ENCODE assay signal across 4 fruit fly cellular contexts in genomic region chr2L:18145253-18145652, dm6.
TF ChIP-seq lines count a peak whose summit lies in the region.

No protein-coding gene starts in this region.

- no peak for TF ChIP-seq CTCF in whole organism, embryonic (GFP tag; optimal IDR thresholded peaks at IDR 0.05; lab: Kevin White, UChicago)

TF ChIP-seq in whole organism, embryonic, 481 proteins besides CTCF, POLR2A, EP300 and RAD21 (continues in another document):
- TF ChIP-seq CG15073 (GFP tag; optimal IDR thresholded peaks at IDR 0.05; lab: Kevin White, UChicago) (peak; percentile 48), odd (GFP tag; optimal IDR thresholded peaks at IDR 0.05; lab: Kevin White, UChicago) (peak; percentile 65), dysf (GFP tag; IDR thresholded peaks at IDR 0.05; lab: Robert Waterston, UW) (peak; percentile 77), CG10462 (GFP tag; optimal IDR thresholded peaks at IDR 0.05; lab: Kevin White, UChicago) (peak; percentile 86), CG13775 (GFP tag; optimal IDR thresholded peaks at IDR 0.05; lab: Kevin White, UChicago) (peak; percentile 89), CG8924 (tag; optimal IDR thresholded peaks at IDR 0.05; lab: Kevin White, UChicago) (peak; percentile 92), CG8478 (optimal IDR thresholded peaks at IDR 0.05; lab: Kevin White, UChicago) (no peak), chn (GFP tag; optimal IDR thresholded peaks at IDR 0.05; lab: Kevin White, UChicago) (peak; percentile 83), Meics (GFP tag; optimal IDR thresholded peaks at IDR 0.05; lab: Kevin White, UChicago) (peak; percentile 64), pb (GFP tag; optimal IDR thresholded peaks at IDR 0.05; lab: Kevin White, UChicago) (peak; percentile 54), E2f1 (GFP tag; IDR thresholded peaks at IDR 0.05; lab: Robert Waterston, UW) (peak; percentile 82), Hey (tag; optimal IDR thresholded peaks at IDR 0.05; lab: Kevin White, UChicago) (no peak), bigmax (GFP tag; optimal IDR thresholded peaks at IDR 0.05; lab: Kevin White, UChicago) (no peak), Hr51 (GFP tag; optimal IDR thresholded peaks at IDR 0.05; lab: Kevin White, UChicago) (peak; percentile 76 to 91), HLH54F (GFP tag; optimal IDR thresholded peaks at IDR 0.05; lab: Kevin White, UChicago) (peak; percentile 81), wek (GFP tag; optimal IDR thresholded peaks at IDR 0.05; lab: Kevin White, UChicago) (peak; percentile 46), ATbp (GFP tag; optimal IDR thresholded peaks at IDR 0.05; lab: Kevin White, UChicago) (peak; percentile 41), CG5953 (GFP tag; IDR thresholded peaks at IDR 0.05; lab: Robert Waterston, UW) (peak; percentile 51; the same call in 1 of the 2 replicates), Sox100B (GFP tag; optimal IDR thresholded peaks at IDR 0.05; lab: Kevin White, UChicago) (peak; percentile 65), Ets97D (GFP tag; optimal IDR thresholded peaks at IDR 0.05; lab: Kevin White, UChicago) (peak; percentile 42), mirr (GFP tag; optimal IDR thresholded peaks at IDR 0.05; lab: Kevin White, UChicago) (no peak), Kr (GFP tag; optimal IDR thresholded peaks at IDR 0.05; lab: Kevin White, UChicago) (peak; percentile 86), CG2202 (tag; optimal IDR thresholded peaks at IDR 0.05; lab: Kevin White, UChicago) (peak; percentile 82)

TF ChIP-seq in whole organism, prepupa, 60 proteins besides CTCF, POLR2A, EP300 and RAD21 (continues in another document):
- peak; percentile 94 for TF ChIP-seq vri (GFP tag; optimal IDR thresholded peaks at IDR 0.05; lab: Kevin White, UChicago)
- TF ChIP-seq CG34406 (GFP tag; optimal IDR thresholded peaks at IDR 0.05; lab: Kevin White, UChicago) = peak; percentile 92
- peak; percentile 69 for TF ChIP-seq fd85E (GFP tag; optimal IDR thresholded peaks at IDR 0.05; lab: Kevin White, UChicago)
- peak; percentile 94 for TF ChIP-seq Sox102F (GFP tag; optimal IDR thresholded peaks at IDR 0.05; lab: Kevin White, UChicago)
- TF ChIP-seq cyc (GFP tag; optimal IDR thresholded peaks at IDR 0.05; lab: Kevin White, UChicago) = peak; percentile 93
- peak; percentile 84 for TF ChIP-seq Hr4 (GFP tag; optimal IDR thresholded peaks at IDR 0.05; lab: Kevin White, UChicago)
- peak; percentile 94 for TF ChIP-seq Hr39 (GFP tag; optimal IDR thresholded peaks at IDR 0.05; lab: Kevin White, UChicago)
- TF ChIP-seq ss (GFP tag; optimal IDR thresholded peaks at IDR 0.05; lab: Kevin White, UChicago) = peak; percentile 86 to 93
- TF ChIP-seq topi (GFP tag; optimal IDR thresholded peaks at IDR 0.05; lab: Kevin White, UChicago) = peak; percentile 95
- TF ChIP-seq Sox14 (GFP tag; optimal IDR thresholded peaks at IDR 0.05; lab: Kevin White, UChicago) = peak; percentile 93
- peak; percentile 89 for TF ChIP-seq CG10669 (GFP tag; optimal IDR thresholded peaks at IDR 0.05; lab: Kevin White, UChicago)
- TF ChIP-seq CG32006 (GFP tag; optimal IDR thresholded peaks at IDR 0.05; lab: Kevin White, UChicago) = peak; percentile 82
- peak; percentile 91 for TF ChIP-seq CG10631 (GFP tag; optimal IDR thresholded peaks at IDR 0.05; lab: Kevin White, UChicago)
- TF ChIP-seq salr (GFP tag; optimal IDR thresholded peaks at IDR 0.05; lab: Kevin White, UChicago) = peak; percentile 69 to 83
- TF ChIP-seq lz (GFP tag; optimal IDR thresholded peaks at IDR 0.05; lab: Kevin White, UChicago) = peak; percentile 93
- peak; percentile 89 for TF ChIP-seq CG1621 (tag; optimal IDR thresholded peaks at IDR 0.05; lab: Kevin White, UChicago)
- peak; percentile 92 for TF ChIP-seq CG8632 (GFP tag; optimal IDR thresholded peaks at IDR 0.05; lab: Kevin White, UChicago)
- peak; percentile 76 for TF ChIP-seq fkh (GFP tag; optimal IDR thresholded peaks at IDR 0.05; lab: Kevin White, UChicago)
- peak; percentile 92 for TF ChIP-seq OdsH (GFP tag; optimal IDR thresholded peaks at IDR 0.05; lab: Kevin White, UChicago)
- peak; percentile 92 for TF ChIP-seq CG11902 (GFP tag; optimal IDR thresholded peaks at IDR 0.05; lab: Kevin White, UChicago)
- TF ChIP-seq acj6 (GFP tag; optimal IDR thresholded peaks at IDR 0.05; lab: Kevin White, UChicago) = peak; percentile 95
- TF ChIP-seq Hr38 (GFP tag; optimal IDR thresholded peaks at IDR 0.05; lab: Kevin White, UChicago) = no peak
- TF ChIP-seq CG6792 (GFP tag; optimal IDR thresholded peaks at IDR 0.05; lab: Kevin White, UChicago) = peak; percentile 95

TF ChIP-seq in whole organism, pupa, 21 proteins besides CTCF, POLR2A, EP300 and RAD21:
- TF ChIP-seq CG13204 (GFP tag; optimal IDR thresholded peaks at IDR 0.05; lab: Kevin White, UChicago) (peak; percentile 79), CG10348 (GFP tag; IDR thresholded peaks at IDR 0.05; lab: Robert Waterston, UW) (no peak), EcR (GFP tag; optimal IDR thresholded peaks at IDR 0.05; lab: Kevin White, UChicago) (peak; percentile 66), D1 (tag; optimal IDR thresholded peaks at IDR 0.05; lab: Kevin White, UChicago) (peak; percentile 62), CG12605 (GFP tag; IDR thresholded peaks at IDR 0.05; lab: Robert Waterston, UW) (peak; percentile 87), Pif1B (GFP tag; optimal IDR thresholded peaks at IDR 0.05; lab: Kevin White, UChicago) (peak; percentile 90), CG17806 (tag; optimal IDR thresholded peaks at IDR 0.05; lab: Kevin White, UChicago) (peak; percentile 88), CG9948 (tag; optimal IDR thresholded peaks at IDR 0.05; lab: Kevin White, UChicago) (peak; percentile 87), gl (tag; optimal IDR thresholded peaks at IDR 0.05; lab: Kevin White, UChicago) (peak; percentile 74), CG15710 (tag; optimal IDR thresholded peaks at IDR 0.05; lab: Kevin White, UChicago) (peak; percentile 93), CG32121 (GFP tag; IDR thresholded peaks at IDR 0.05; lab: Robert Waterston, UW) (peak; percentile 78), Snoo (tag; optimal IDR thresholded peaks at IDR 0.05; lab: Kevin White, UChicago) (peak; percentile 93), fd96Ca (GFP tag; IDR thresholded peaks at IDR 0.05; lab: Robert Waterston, UW) (peak; percentile 90), CG4496 (GFP tag; IDR thresholded peaks at IDR 0.05; lab: Robert Waterston, UW) (peak; percentile 93), CG34367 (tag; optimal IDR thresholded peaks at IDR 0.05; lab: Kevin White, UChicago) (peak; percentile 88), rn (GFP tag; IDR thresholded peaks at IDR 0.05; lab: Robert Waterston, UW) (peak; percentile 73), CG8159 (tag; optimal IDR thresholded peaks at IDR 0.05; lab: Kevin White, UChicago) (peak; percentile 92), CG14655 (GFP tag; optimal IDR thresholded peaks at IDR 0.05; lab: Kevin White, UChicago) (peak; percentile 79), Ets98B (GFP tag; IDR thresholded peaks at IDR 0.05; lab: Robert Waterston, UW) (peak; percentile 78), Pif1A (GFP tag; optimal IDR thresholded peaks at IDR 0.05; lab: Kevin White, UChicago) (peak; percentile 93), CG8301 (tag; optimal IDR thresholded peaks at IDR 0.05; lab: Kevin White, UChicago) (peak; percentile 70)

TF ChIP-seq in whole organism, wandering third instar larva, 38 proteins besides CTCF, POLR2A, EP300 and RAD21 (continues in another document):
- peak; percentile 89 for TF ChIP-seq tai (GFP tag; optimal IDR thresholded peaks at IDR 0.05; lab: Kevin White, UChicago)
- peak; percentile 93 for TF ChIP-seq psq (GFP tag; optimal IDR thresholded peaks at IDR 0.05; lab: Kevin White, UChicago)
- peak; percentile 37 for TF ChIP-seq GATAd (GFP tag; optimal IDR thresholded peaks at IDR 0.05; lab: Kevin White, UChicago)
- TF ChIP-seq CrebA (GFP tag; optimal IDR thresholded peaks at IDR 0.05; lab: Kevin White, UChicago; ENCODE audit: borderline replicate concordance) = no peak
- TF ChIP-seq Hr83 (GFP tag; optimal IDR thresholded peaks at IDR 0.05; lab: Kevin White, UChicago; ENCODE audit: poor library complexity, severe bottlenecking) = peak; percentile 30
- no peak for TF ChIP-seq Myc (optimal IDR thresholded peaks at IDR 0.05; lab: Kevin White, UChicago)
- TF ChIP-seq dl (GFP tag; optimal IDR thresholded peaks at IDR 0.05; lab: Kevin White, UChicago; ENCODE audit: insufficient read depth in 1 of 2, partially characterized antibody in 2 of 2) = no peak
- TF ChIP-seq Mio (GFP tag; optimal IDR thresholded peaks at IDR 0.05; lab: Kevin White, UChicago) = peak; percentile 72
- TF ChIP-seq brk (GFP tag; optimal IDR thresholded peaks at IDR 0.05; lab: Kevin White, UChicago) = peak; percentile 96
- no peak for TF ChIP-seq Abd-B (GFP tag; optimal IDR thresholded peaks at IDR 0.05; lab: Kevin White, UChicago)
- no peak for TF ChIP-seq Dfd (GFP tag; optimal IDR thresholded peaks at IDR 0.05; lab: Kevin White, UChicago)
- peak; percentile 90 for TF ChIP-seq Rel (GFP tag; optimal IDR thresholded peaks at IDR 0.05; lab: Kevin White, UChicago)
- peak; percentile 49 for TF ChIP-seq Rel (tag; optimal IDR thresholded peaks at IDR 0.05; lab: Kevin White, UChicago)
- peak; percentile 97 for TF ChIP-seq Hnf4 (GFP tag; optimal IDR thresholded peaks at IDR 0.05; lab: Kevin White, UChicago)
- no peak for TF ChIP-seq Dif (GFP tag; optimal IDR thresholded peaks at IDR 0.05; lab: Kevin White, UChicago; ENCODE audit: partially characterized antibody)
- TF ChIP-seq rgr (GFP tag; optimal IDR thresholded peaks at IDR 0.05; lab: Kevin White, UChicago) = peak; percentile 96
- TF ChIP-seq fru (GFP tag; optimal IDR thresholded peaks at IDR 0.05; lab: Kevin White, UChicago) = peak; percentile 94
- peak; percentile 87 for TF ChIP-seq CG32264 (GFP tag; optimal IDR thresholded peaks at IDR 0.05; lab: Kevin White, UChicago)
- no peak for TF ChIP-seq pan (optimal IDR thresholded peaks at IDR 0.05; lab: Kevin White, UChicago)
- peak; percentile 87 for TF ChIP-seq sv (GFP tag; optimal IDR thresholded peaks at IDR 0.05; lab: Kevin White, UChicago)
- TF ChIP-seq dsf (GFP tag; optimal IDR thresholded peaks at IDR 0.05; lab: Kevin White, UChicago; ENCODE audit: borderline replicate concordance) = peak; percentile 71
- TF ChIP-seq woc (GFP tag; optimal IDR thresholded peaks at IDR 0.05; lab: Kevin White, UChicago) = peak; percentile 93
- TF ChIP-seq Jra (GFP tag; optimal IDR thresholded peaks at IDR 0.05; lab: Kevin White, UChicago) = peak; percentile 95
- no peak for TF ChIP-seq jim (GFP tag; optimal IDR thresholded peaks at IDR 0.05; lab: Kevin White, UChicago)
- TF ChIP-seq dmrt93B (GFP tag; optimal IDR thresholded peaks at IDR 0.05; lab: Kevin White, UChicago) = peak; percentile 87
- no peak for TF ChIP-seq N (GFP tag; optimal IDR thresholded peaks at IDR 0.05; lab: Kevin White, UChicago)
- peak; percentile 93 for TF ChIP-seq Sp1 (GFP tag; optimal IDR thresholded peaks at IDR 0.05; lab: Kevin White, UChicago)
- TF ChIP-seq HLH106 (tag; optimal IDR thresholded peaks at IDR 0.05; lab: Kevin White, UChicago) = peak; percentile 93
- peak; percentile 96 for TF ChIP-seq br (GFP tag; optimal IDR thresholded peaks at IDR 0.05; lab: Kevin White, UChicago)
- peak; percentile 64 for TF ChIP-seq CG9705 (GFP tag; optimal IDR thresholded peaks at IDR 0.05; lab: Kevin White, UChicago)
- TF ChIP-seq foxo (GFP tag; optimal IDR thresholded peaks at IDR 0.05; lab: Kevin White, UChicago) = peak; percentile 85 to 95
- no peak for TF ChIP-seq Hr78 (GFP tag; optimal IDR thresholded peaks at IDR 0.05; lab: Kevin White, UChicago)

Comparison
In these comparisons a context has a peak if more than half of its experiments do, and no peak if none do; other contexts are left out.
1. Of the 7 proteins assayed by ChIP-seq in both whole organism, embryonic and whole organism, prepupa: peak only in whole organism, embryonic: none; only in whole organism, prepupa: CG16779, Hr39 and Lpt; in both: Blimp-1, CG6854, Gug and Sox102F; in neither: 0.